Worm (Caenorhabditis elegans) whole organism, L4 larva: ENCODE measurements around the gene sup-18.

ENCODE experiments used
- arid-1 ChIP-seq: fragments of 200-800 bp; sonication (Bioruptor generic); conservative IDR thresholded peaks from 2 replicates; pipeline ENCODE4 v1.3.6; 2022; ENCODE audit warnings: missing genetic modification reagents, missing genetic modification characterization, missing compliant biosample characterization
- ceh-28 ChIP-seq: fragments of 150-350 bp; optimal IDR thresholded peaks from 2 replicates; lab custom pipeline; 2014; ENCODE audit warnings: missing biosample characterization, missing genetic modification reagents, missing genetic modification characterization
- ceh-62 ChIP-seq: sonication (generic microtip); optimal IDR thresholded peaks from 2 replicates; lab custom pipeline; 2017; ENCODE audit warnings: missing biosample characterization, missing genetic modification characterization
- fkh-10 ChIP-seq: fragments of 150-350 bp; optimal IDR thresholded peaks from 2 replicates; lab custom pipeline; 2014; ENCODE audit warnings: missing biosample characterization, missing genetic modification reagents, missing genetic modification characterization
- nhr-11 ChIP-seq: fragments of 150-350 bp; optimal IDR thresholded peaks from 2 replicates; lab custom pipeline; 2014; ENCODE audit warnings: missing biosample characterization, missing genetic modification characterization
- nhr-77 ChIP-seq: fragments of 150-350 bp; optimal IDR thresholded peaks from 2 replicates; lab custom pipeline; 2014; ENCODE audit warnings: missing biosample characterization, missing genetic modification characterization

DNA sequence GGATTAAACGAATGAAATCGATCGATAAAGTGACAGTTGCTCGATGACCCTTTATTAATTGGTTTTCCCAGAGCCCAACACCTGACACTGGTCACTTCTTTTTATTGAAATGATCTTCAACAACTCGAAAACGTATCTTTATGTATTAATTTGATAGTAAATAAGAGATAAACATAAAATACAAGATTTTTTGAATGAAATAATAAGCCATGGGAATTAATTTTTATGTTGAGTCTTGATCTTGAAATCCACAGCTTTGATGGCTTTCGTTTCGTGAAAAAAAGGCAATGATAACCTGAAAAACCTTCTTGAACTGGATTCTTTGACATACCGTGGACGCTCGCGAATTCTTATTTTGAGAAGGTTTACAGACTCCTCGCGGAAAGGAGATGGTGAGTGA, 28.8 kb upstream of the sup-18 start, which contains the start of gene pcp-5:
- TF ChIP-seq fkh-10 (GFP tag; lab: Kevin White, UChicago), result no peak
- no peak for TF ChIP-seq nhr-77 (tag; lab: Kevin White, UChicago)
- TF ChIP-seq arid-1 (GFP tag; lab: Robert Waterston, UW), result no peak
- TF ChIP-seq ceh-28 (tag; lab: Kevin White, UChicago), result no peak
- no peak for TF ChIP-seq ceh-62 (tag; lab: Kevin White, UChicago)
- TF ChIP-seq nhr-11, result no peak
